Fruit fly (Drosophila melanogaster): ENCODE measurements around the gene CG14265.

Gene CG14265

dm6 chrX:3255569-3256309 lies 19.3 kb upstream of the CG14265 start (continued):
- TF ChIP-seq Nf-YC (tag; optimal IDR thresholded peaks at IDR 0.05): peak; percentile 79
- TF ChIP-seq wor (GFP tag; IDR thresholded peaks at IDR 0.05): peak; percentile 91
- TF ChIP-seq CG6854 (GFP tag; optimal IDR thresholded peaks at IDR 0.05): peak; percentile 97
- TF ChIP-seq zfh1 (GFP tag; IDR thresholded peaks at IDR 0.05): no peak; the same call in 1 of the 3 replicates
- TF ChIP-seq CG1233 (GFP tag; optimal IDR thresholded peaks at IDR 0.05): peak; percentile 95
- no peak for TF ChIP-seq ato (GFP tag; IDR thresholded peaks at IDR 0.05; ENCODE audit: partially characterized antibody)
- TF ChIP-seq CG10274 (GFP tag; optimal IDR thresholded peaks at IDR 0.05): peak; percentile 87
- peak; percentile 31; the same call in 1 of the 2 replicates for TF ChIP-seq amos (GFP tag; IDR thresholded peaks at IDR 0.05; ENCODE audit: partially characterized antibody)
- TF ChIP-seq CG16813 (GFP tag; IDR thresholded peaks at IDR 0.05; ENCODE audit: partially characterized antibody): no peak; the same call in 2 of the 3 replicates
- TF ChIP-seq CG7357 (GFP tag; IDR thresholded peaks at IDR 0.05): peak; percentile 88
- TF ChIP-seq disco-r (GFP tag; optimal IDR thresholded peaks at IDR 0.05): peak; percentile 92
- TF ChIP-seq Lhr (GFP tag; optimal IDR thresholded peaks at IDR 0.05): peak; percentile 73
- TF ChIP-seq mam (GFP tag; optimal IDR thresholded peaks at IDR 0.05): peak; percentile 86
- peak; percentile 74 for TF ChIP-seq kay (GFP tag; optimal IDR thresholded peaks at IDR 0.05)
- TF ChIP-seq CG18619 (GFP tag; optimal IDR thresholded peaks at IDR 0.05): peak; percentile 98
- peak; percentile 90 for TF ChIP-seq sqz (GFP tag; optimal IDR thresholded peaks at IDR 0.05)
- no peak for TF ChIP-seq hkb (optimal IDR thresholded peaks at IDR 0.05)
- peak; percentile 96 for TF ChIP-seq hkb (GFP tag; IDR thresholded peaks at IDR 0.05)
- TF ChIP-seq unpg (GFP tag; optimal IDR thresholded peaks at IDR 0.05): peak; percentile 95
- TF ChIP-seq CG11456 (GFP tag; IDR thresholded peaks at IDR 0.05): peak; percentile 92
- peak; percentile 95 for TF ChIP-seq bab2 (GFP tag; optimal IDR thresholded peaks at IDR 0.05)
- TF ChIP-seq maf-S (GFP tag; optimal IDR thresholded peaks at IDR 0.05): peak; percentile 94
- TF ChIP-seq az2 (GFP tag; optimal IDR thresholded peaks at IDR 0.05): peak; percentile 93
- peak; percentile 92 for TF ChIP-seq chn (GFP tag; optimal IDR thresholded peaks at IDR 0.05)
- TF ChIP-seq CG8290 (GFP tag; optimal IDR thresholded peaks at IDR 0.05): no peak
- peak in 1 of 2 experiments; percentile 71 for TF ChIP-seq CG8290 (tag; optimal IDR thresholded peaks at IDR 0.05)
- peak; percentile 95 for TF ChIP-seq tin (GFP tag; optimal IDR thresholded peaks at IDR 0.05)
- TF ChIP-seq CG6813 (GFP tag; optimal IDR thresholded peaks at IDR 0.05): peak; percentile 93
- peak; percentile 63 for TF ChIP-seq Rx (GFP tag; IDR thresholded peaks at IDR 0.05)
- TF ChIP-seq lov (optimal IDR thresholded peaks at IDR 0.05): no peak
- TF ChIP-seq lov (GFP tag; IDR thresholded peaks at IDR 0.05): no peak
- peak; percentile 91 for TF ChIP-seq nerfin-1 (tag; optimal IDR thresholded peaks at IDR 0.05)
- peak; percentile 88 for TF ChIP-seq her (GFP tag; optimal IDR thresholded peaks at IDR 0.05)
- TF ChIP-seq NFAT (GFP tag; IDR thresholded peaks at IDR 0.05): peak; percentile 86
- peak; percentile 90 for TF ChIP-seq CG5245 (GFP tag; optimal IDR thresholded peaks at IDR 0.05)
- peak; percentile 43 for TF ChIP-seq mirr (GFP tag; optimal IDR thresholded peaks at IDR 0.05)
- no peak for TF ChIP-seq Kr (GFP tag; optimal IDR thresholded peaks at IDR 0.05)
- no peak for TF ChIP-seq inv (GFP tag; IDR thresholded peaks at IDR 0.05; ENCODE audit: partially characterized antibody)
- peak; percentile 97 for TF ChIP-seq Sox102F (GFP tag; optimal IDR thresholded peaks at IDR 0.05)
- TF ChIP-seq ash1 (GFP tag; optimal IDR thresholded peaks at IDR 0.05): no peak
- peak; percentile 82; the same call in 2 of the 3 replicates for TF ChIP-seq Mrtf (GFP tag; IDR thresholded peaks at IDR 0.05)
- TF ChIP-seq toy (GFP tag; IDR thresholded peaks at IDR 0.05): peak; percentile 73
- peak; percentile 83 for TF ChIP-seq Ravus (GFP tag; IDR thresholded peaks at IDR 0.05)
- peak; percentile 81 for TF ChIP-seq psq (GFP tag; optimal IDR thresholded peaks at IDR 0.05)
- peak; percentile 85 for TF ChIP-seq Taf1 (GFP tag; IDR thresholded peaks at IDR 0.05)
- TF ChIP-seq pb (GFP tag; optimal IDR thresholded peaks at IDR 0.05): peak; percentile 87
- peak; percentile 74 for TF ChIP-seq crc (GFP tag; optimal IDR thresholded peaks at IDR 0.05)
- peak; percentile 91; the same call in 2 of the 3 replicates for TF ChIP-seq CG34422 (GFP tag; IDR thresholded peaks at IDR 0.05)
- TF ChIP-seq h (optimal IDR thresholded peaks at IDR 0.05): no peak
- peak; percentile 98 for TF ChIP-seq sens (GFP tag)
- TF ChIP-seq CG6654 (GFP tag; optimal IDR thresholded peaks at IDR 0.05): peak; percentile 90
